Fruit fly (Drosophila melanogaster): ENCODE measurements around the gene Pdss2.

Gene Pdss2

DNA sequence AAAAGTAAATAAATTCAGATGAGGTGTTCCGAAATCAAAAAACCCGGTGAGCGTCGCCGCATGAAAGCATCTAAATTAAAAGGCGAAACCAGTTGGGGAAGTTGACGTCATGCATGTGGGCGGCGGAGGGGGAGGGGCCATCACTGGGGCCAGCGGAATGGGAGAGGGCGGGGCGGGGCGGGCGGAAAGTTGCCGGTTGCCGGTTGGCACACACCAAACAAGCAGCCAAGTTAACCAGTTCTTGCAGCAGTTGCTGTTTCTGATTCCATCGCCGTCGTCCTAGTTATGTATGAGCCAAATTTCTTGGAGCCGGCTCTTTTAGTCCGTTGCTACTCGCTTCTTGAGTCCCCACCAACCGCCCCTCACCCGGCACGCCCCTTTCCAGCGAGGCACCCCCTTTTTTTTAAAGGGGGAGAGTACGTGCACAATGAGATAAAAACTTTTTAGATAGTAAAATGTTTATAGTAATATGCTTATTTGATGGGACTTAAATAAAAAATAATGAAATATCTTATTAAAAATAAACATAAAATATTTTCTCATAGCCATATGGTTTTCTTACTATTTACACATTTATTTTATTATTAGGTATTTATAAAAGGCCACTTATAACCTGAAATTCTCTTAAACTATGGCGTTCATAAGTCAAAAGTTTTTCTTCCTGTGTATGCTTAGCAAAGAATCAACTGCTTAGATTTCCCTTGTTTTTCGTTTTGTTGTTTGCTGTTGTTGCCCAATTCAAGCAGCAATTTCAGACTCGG is 24.7 kb downstream of the Pdss2 start (continued):
- TF ChIP-seq wek (GFP tag; optimal IDR thresholded peaks at IDR 0.05) (no peak), tna (GFP tag; IDR thresholded peaks at IDR 0.05; ENCODE audit: partially characterized antibody) (0 out of 2 replicates have a peak, but pooled peaks have one; percentile 22), fd96Cb (tag; optimal IDR thresholded peaks at IDR 0.05) (no peak), Dek (tag; optimal IDR thresholded peaks at IDR 0.05) (no peak), HHEX (GFP tag; optimal IDR thresholded peaks at IDR 0.05) (no peak), mld (GFP tag; IDR thresholded peaks at IDR 0.05; ENCODE audit: partially characterized antibody) (no peak), Atf3 (GFP tag; optimal IDR thresholded peaks at IDR 0.05) (no peak), chinmo (GFP tag; IDR thresholded peaks at IDR 0.05; ENCODE audit: partially characterized antibody) (peak; percentile 69; the same call in 1 of the 4 replicates)

DNA sequence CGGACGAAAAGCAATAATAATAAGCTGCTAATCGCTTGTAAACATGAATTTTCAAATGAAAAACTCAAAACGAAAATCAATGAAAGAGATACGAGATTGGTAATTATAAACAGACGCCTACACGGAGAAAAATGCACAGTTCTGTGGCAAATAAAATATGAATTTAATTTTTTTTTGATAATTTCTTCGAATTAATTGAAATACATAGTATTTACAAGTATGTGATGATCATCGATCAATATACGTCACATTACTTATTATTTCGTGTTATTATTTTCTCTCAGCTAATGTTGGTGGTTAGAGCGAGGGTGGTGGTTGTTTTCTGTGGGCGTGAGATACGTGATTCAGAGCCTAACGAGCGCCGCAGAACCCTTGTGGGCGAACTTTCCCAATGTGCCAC is 26.0 kb downstream of the Pdss2 start:
- peak; percentile 59 for TF ChIP-seq CG15514 (GFP tag; optimal IDR thresholded peaks at IDR 0.05)
- no peak for TF ChIP-seq knrl (GFP tag; IDR thresholded peaks at IDR 0.05; ENCODE audit: partially characterized antibody)
- peak; percentile 82 for TF ChIP-seq Atf6 (GFP tag; IDR thresholded peaks at IDR 0.05)
- TF ChIP-seq chinmo (GFP tag; IDR thresholded peaks at IDR 0.05; ENCODE audit: partially characterized antibody), result no peak
- TF ChIP-seq gsb-n (tag; optimal IDR thresholded peaks at IDR 0.05), result peak; percentile 80
- peak; percentile 3 for TF ChIP-seq sd (tag; optimal IDR thresholded peaks at IDR 0.05)
- peak; percentile 10 for TF ChIP-seq fu2 (GFP tag; optimal IDR thresholded peaks at IDR 0.05)
- TF ChIP-seq ssp (GFP tag; IDR thresholded peaks at IDR 0.05), result peak; percentile 59
- TF ChIP-seq CG14667 (GFP tag; IDR thresholded peaks at IDR 0.05), result no peak
- TF ChIP-seq Stat92E (GFP tag; optimal IDR thresholded peaks at IDR 0.05), result peak in 1 of 3 experiments; percentile 53
- no peak for TF ChIP-seq zfh2 (GFP tag; optimal IDR thresholded peaks at IDR 0.05)
- no peak for TF ChIP-seq pfk (GFP tag; optimal IDR thresholded peaks at IDR 0.05)
- no peak for TF ChIP-seq TFAM (GFP tag; optimal IDR thresholded peaks at IDR 0.05)
- peak; percentile 78 for TF ChIP-seq CG10366 (GFP tag; IDR thresholded peaks at IDR 0.05)
- no peak for TF ChIP-seq Sin3A (optimal IDR thresholded peaks at IDR 0.05)
- no peak for TF ChIP-seq D19B (GFP tag; optimal IDR thresholded peaks at IDR 0.05)
- TF ChIP-seq gro (GFP tag; optimal IDR thresholded peaks at IDR 0.05), result peak; percentile 56
- TF ChIP-seq NfI (GFP tag; optimal IDR thresholded peaks at IDR 0.05), result peak; percentile 60
- peak; percentile 26 for TF ChIP-seq CG2116 (GFP tag; optimal IDR thresholded peaks at IDR 0.05)
- TF ChIP-seq CG7556 (GFP tag; optimal IDR thresholded peaks at IDR 0.05), result peak; percentile 85
- no peak for TF ChIP-seq D (optimal IDR thresholded peaks at IDR 0.05)
- TF ChIP-seq D (GFP tag; optimal IDR thresholded peaks at IDR 0.05), result peak; percentile 68
- TF ChIP-seq CG34224 (GFP tag; IDR thresholded peaks at IDR 0.05; ENCODE audit: partially characterized antibody), result no peak
- TF ChIP-seq CG4730 (GFP tag; IDR thresholded peaks at IDR 0.05), result peak; percentile 41; the same call in 1 of the 2 replicates
- peak; percentile 87 for TF ChIP-seq dmrt99B (tag; optimal IDR thresholded peaks at IDR 0.05)
- TF ChIP-seq CG16813 (GFP tag; IDR thresholded peaks at IDR 0.05; ENCODE audit: partially characterized antibody), result no peak
- peak; percentile 49 for TF ChIP-seq CG16863 (GFP tag; optimal IDR thresholded peaks at IDR 0.05)
- TF ChIP-seq dm (GFP tag; optimal IDR thresholded peaks at IDR 0.05), result peak; percentile 15
- peak; percentile 72; the same call in 2 of the 3 replicates for TF ChIP-seq CG17361 (GFP tag; IDR thresholded peaks at IDR 0.05)
- TF ChIP-seq Bgb (GFP tag; IDR thresholded peaks at IDR 0.05; ENCODE audit: partially characterized antibody), result no peak
- TF ChIP-seq CG3163 (GFP tag; optimal IDR thresholded peaks at IDR 0.05), result peak; percentile 32
- peak; percentile 2 for TF ChIP-seq Sry-δ (GFP tag; optimal IDR thresholded peaks at IDR 0.05)
- no peak for TF ChIP-seq schlank (tag; optimal IDR thresholded peaks at IDR 0.05)
- no peak for TF ChIP-seq ato (GFP tag; IDR thresholded peaks at IDR 0.05; ENCODE audit: partially characterized antibody)
- TF ChIP-seq CG3065 (GFP tag; optimal IDR thresholded peaks at IDR 0.05), result peak; percentile 6
- no peak for TF ChIP-seq CG9876 (GFP tag; optimal IDR thresholded peaks at IDR 0.05)
- 0 out of 3 replicates have a peak, but pooled peaks have one; percentile 48 for TF ChIP-seq Dbx (GFP tag; IDR thresholded peaks at IDR 0.05)
- TF ChIP-seq cas (GFP tag; IDR thresholded peaks at IDR 0.05), result no peak
- TF ChIP-seq CG11560 (tag; IDR thresholded peaks at IDR 0.05), result no peak
- peak; percentile 82 for TF ChIP-seq stc (GFP tag; IDR thresholded peaks at IDR 0.05)
